Fruit fly (Drosophila melanogaster): ENCODE data around the gene ph-d.

- TF ChIP-seq eg (GFP tag; IDR thresholded peaks at IDR 0.05) = no peak
- TF ChIP-seq CG34406 (GFP tag; optimal IDR thresholded peaks at IDR 0.05) = no peak
- TF ChIP-seq Hr4 (GFP tag; optimal IDR thresholded peaks at IDR 0.05) = no peak
- no peak for TF ChIP-seq Eip75B (GFP tag; optimal IDR thresholded peaks at IDR 0.05)
- TF ChIP-seq lz (GFP tag; optimal IDR thresholded peaks at IDR 0.05) = no peak
Measured at dm6 chrX:2139610-2140009, 16.5 kb upstream of the ph-d start.

Data from whole organism, prepupa.